Worm (Caenorhabditis elegans): ENCODE results near the gene nhr-222.

DNA sequence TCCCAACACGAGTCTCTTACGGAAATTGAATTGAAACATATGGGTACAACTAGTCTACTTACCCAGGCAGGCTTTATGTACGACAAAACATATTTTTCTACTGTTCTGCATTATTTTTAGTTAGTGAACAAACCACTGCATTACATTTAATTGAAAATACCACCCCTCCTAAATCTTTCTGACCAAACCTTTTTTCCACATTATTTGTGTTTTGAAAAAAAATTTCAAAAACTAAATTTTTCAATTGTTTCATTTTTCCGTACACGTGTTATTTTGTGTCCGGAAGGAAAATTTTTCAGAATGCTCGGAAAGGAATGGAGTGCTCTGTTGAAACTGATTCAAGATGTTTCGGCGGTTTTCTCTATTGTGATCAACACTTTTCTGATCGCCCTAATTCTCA lies 30.9 kb downstream of the nhr-222 start, which contains the start of gene str-226:
- TF ChIP-seq nhr-12 (tag; optimal IDR thresholded peaks at IDR 0.05) (no peak), ces-1 (GFP tag; optimal IDR thresholded peaks at IDR 0.05) (no peak), tbx-2 (tag; optimal IDR thresholded peaks at IDR 0.05) (no peak), rnt-1 (tag; optimal IDR thresholded peaks at IDR 0.05) (no peak)
